Worm (Caenorhabditis elegans) whole organism, L4 larva: ENCODE data around the gene col-101.

Experiments
- D1046.2 ChIP-seq: fragments of 200-800 bp; sonication (Bioruptor generic); IDR thresholded peaks from 2 replicates; pipeline ENCODE4 v1.3.6; 2022; ENCODE audit warnings: missing genetic modification characterization, missing compliant biosample characterization
- F44E2.7 ChIP-seq: fragments of 200-800 bp; sonication (Bioruptor generic); IDR thresholded peaks from 2 replicates; pipeline ENCODE4 v2.1.2; 2022; ENCODE audit warnings: missing genetic modification characterization, missing compliant biosample characterization
- R02D3.7 ChIP-seq: fragments of 150-350 bp; sonication (generic microtip); optimal IDR thresholded peaks from 3 replicates; lab custom pipeline; 2014; ENCODE audit warnings: missing biosample characterization, missing genetic modification characterization
- T20F7.1 ChIP-seq: fragments of 200-800 bp; sonication (Bioruptor generic); optimal IDR thresholded peaks from 2 replicates; lab custom pipeline; 2018; ENCODE audit warnings: mild to moderate bottlenecking, missing genetic modification characterization, missing compliant biosample characterization
- T26A8.4 ChIP-seq: fragments of 200-800 bp; sonication (Bioruptor generic); IDR thresholded peaks from 2 replicates; pipeline ENCODE4 v1.3.6; 2022; ENCODE audit warnings: missing genetic modification characterization, missing compliant biosample characterization
- Y105C5A.15 ChIP-seq: fragments of 200-800 bp; sonication (Bioruptor generic); IDR thresholded peaks from 2 replicates; pipeline ENCODE4 v1.3.6; 2022; ENCODE audit warnings: missing genetic modification characterization, missing compliant biosample characterization
- Y5F2A.4 ChIP-seq: fragments of 200-800 bp; sonication (Bioruptor generic); optimal IDR thresholded peaks from 2 replicates; lab custom pipeline; 2018; ENCODE audit warnings: mild to moderate bottlenecking, missing genetic modification characterization, missing compliant biosample characterization
- Y75B8A.6 ChIP-seq: fragments of 200-800 bp; sonication (Bioruptor generic); IDR thresholded peaks from 2 replicates; pipeline ENCODE4 v1.3.6; 2022; ENCODE audit warnings: missing genetic modification reagents, missing genetic modification characterization, missing compliant biosample characterization
- ZK337.2 ChIP-seq: fragments of 200-800 bp; sonication (Bioruptor generic); IDR thresholded peaks from 2 replicates; pipeline ENCODE4 v1.3.6; 2022; ENCODE audit warnings: missing genetic modification reagents, missing genetic modification characterization, missing compliant biosample characterization
- ZK546.5 ChIP-seq, 2 experiments: sonication (generic microtip); optimal IDR thresholded peaks; 2 replicates each; lab custom pipeline; 2017; ENCODE audit warnings: missing biosample characterization in 2 of 2, missing genetic modification characterization in 2 of 2
- aha-1 ChIP-seq: fragments of 150-350 bp; peaks from one replicate; lab custom pipeline; 2014; ENCODE audit warnings: missing biosample characterization, missing genetic modification characterization
- ceh-44 ChIP-seq: fragments of 200-800 bp; sonication (Bioruptor generic); IDR thresholded peaks from 2 replicates; pipeline ENCODE4 v1.3.6; 2022; ENCODE audit warnings: missing genetic modification reagents, missing genetic modification characterization, missing compliant biosample characterization
- cey-2 ChIP-seq: sonication (generic microtip); optimal IDR thresholded peaks from 3 replicates; lab custom pipeline; 2017; ENCODE audit warnings: missing genetic modification characterization, mild to moderate bottlenecking, missing compliant biosample characterization, antibody characterized with exemption, borderline replicate concordance; ENCODE audit not compliant: insufficient read depth
- daf-16 ChIP-seq, 3 experiments: sonication (generic microtip); optimal IDR thresholded peaks; 2 replicates each; lab custom pipeline; 2016 to 2017; ENCODE audit warnings: missing genetic modification characterization in 3 of 3, missing genetic modification reagents in 3 of 3, mild to moderate bottlenecking in 2 of 3, missing compliant biosample characterization in 2 of 3, missing biosample characterization in 1 of 3, moderate library complexity in 1 of 3
- dmd-6 ChIP-seq: fragments of 200-800 bp; sonication (Bioruptor generic); IDR thresholded peaks from 2 replicates; pipeline ENCODE4 v1.3.6; 2022; ENCODE audit warnings: missing genetic modification reagents, missing genetic modification characterization, missing compliant biosample characterization
- dve-1 ChIP-seq: sonication (generic microtip); optimal IDR thresholded peaks from 2 replicates; lab custom pipeline; 2017; ENCODE audit warnings: antibody characterized with exemption, mild to moderate bottlenecking, missing genetic modification characterization, missing compliant biosample characterization; ENCODE audit not compliant: insufficient read depth
- egl-43 ChIP-seq: fragments of 200-800 bp; sonication (Bioruptor generic); IDR thresholded peaks from 2 replicates; pipeline ENCODE4 v1.3.6; 2022; ENCODE audit warnings: missing genetic modification reagents, missing genetic modification characterization, missing compliant biosample characterization
- fos-1 ChIP-seq: fragments of 150-350 bp; optimal IDR thresholded peaks from 2 replicates; lab custom pipeline; 2014; ENCODE audit warnings: missing biosample characterization, missing genetic modification characterization
- hif-1 ChIP-seq, 2 experiments: sonication (generic microtip); optimal IDR thresholded peaks; 2 replicates each; lab custom pipeline; 2016 to 2017; ENCODE audit warnings: missing compliant biosample characterization in 2 of 2, missing genetic modification characterization in 2 of 2, missing genetic modification reagents in 2 of 2, missing genotype in 2 of 2, mild to moderate bottlenecking in 1 of 2
- hlh-11 ChIP-seq: fragments of 200-800 bp; sonication (Bioruptor generic); optimal IDR thresholded peaks from 2 replicates; lab custom pipeline; 2018; ENCODE audit warnings: mild to moderate bottlenecking, missing genetic modification characterization, missing compliant biosample characterization
- hlh-30 ChIP-seq: sonication (generic microtip); optimal IDR thresholded peaks from 2 replicates; lab custom pipeline; 2017; ENCODE audit warnings: antibody characterized with exemption, mild to moderate bottlenecking, missing genetic modification characterization, missing compliant biosample characterization; ENCODE audit not compliant: insufficient read depth
- jun-1 ChIP-seq: fragments of 150-350 bp; optimal IDR thresholded peaks from 2 replicates; lab custom pipeline; 2014; ENCODE audit warnings: missing biosample characterization, missing genetic modification reagents, missing genetic modification characterization
- lim-7 ChIP-seq: fragments of 200-800 bp; sonication (Bioruptor generic); IDR thresholded peaks from 2 replicates; pipeline ENCODE4 v1.3.6; 2022; ENCODE audit warnings: missing genetic modification characterization, missing compliant biosample characterization
- lin-1 ChIP-seq: fragments of 200-800 bp; sonication (Bioruptor generic); IDR thresholded peaks from 2 replicates; pipeline ENCODE4 v1.3.6; 2022; ENCODE audit warnings: missing genetic modification reagents, missing genetic modification characterization, missing compliant biosample characterization
- lin-13 ChIP-seq: fragments of 150-350 bp; optimal IDR thresholded peaks from 2 replicates; lab custom pipeline; 2014; ENCODE audit warnings: missing biosample characterization, missing genetic modification reagents, missing genetic modification characterization
- lin-38 ChIP-seq: fragments of 200-800 bp; sonication (Bioruptor generic); IDR thresholded peaks from 2 replicates; pipeline ENCODE4 v1.3.6; 2022; ENCODE audit warnings: missing genetic modification reagents, missing genetic modification characterization, missing compliant biosample characterization
- lin-39 ChIP-seq: fragments of 150-350 bp; optimal IDR thresholded peaks from 2 replicates; lab custom pipeline; 2014; ENCODE audit warnings: missing biosample characterization, missing genetic modification reagents, missing genetic modification characterization
- mep-1 ChIP-seq: fragments of 150-350 bp; sonication (generic microtip); optimal IDR thresholded peaks from 3 replicates; lab custom pipeline; 2014; ENCODE audit warnings: missing biosample characterization, missing genetic modification characterization
- nhr-102 ChIP-seq: sonication (generic microtip); optimal IDR thresholded peaks from 2 replicates; lab custom pipeline; 2016; ENCODE audit warnings: mild to moderate bottlenecking, missing genetic modification characterization, moderate library complexity, missing compliant biosample characterization
- nhr-11 ChIP-seq: fragments of 150-350 bp; optimal IDR thresholded peaks from 2 replicates; lab custom pipeline; 2014; ENCODE audit warnings: missing biosample characterization, missing genetic modification characterization
- nhr-111 ChIP-seq: fragments of 200-800 bp; sonication (Bioruptor generic); optimal IDR thresholded peaks from 2 replicates; lab custom pipeline; 2018; ENCODE audit warnings: mild to moderate bottlenecking, missing genetic modification characterization, missing compliant biosample characterization
- nhr-237 ChIP-seq: sonication (generic microtip); optimal IDR thresholded peaks from 2 replicates; lab custom pipeline; 2017; ENCODE audit warnings: missing biosample characterization, missing genetic modification characterization
- nhr-41 ChIP-seq: fragments of 200-800 bp; sonication (Bioruptor generic); IDR thresholded peaks from 2 replicates; pipeline ENCODE4 v1.3.6; 2022; ENCODE audit warnings: missing genetic modification reagents, missing genetic modification characterization, missing compliant biosample characterization
- nhr-48 ChIP-seq: sonication (generic microtip); optimal IDR thresholded peaks from 2 replicates; lab custom pipeline; 2016; ENCODE audit warnings: mild to moderate bottlenecking, missing genetic modification characterization, missing compliant biosample characterization
- nhr-6 ChIP-seq: fragments of 150-350 bp; optimal IDR thresholded peaks from 2 replicates; lab custom pipeline; 2014; ENCODE audit warnings: missing biosample characterization, missing genetic modification characterization
- nhr-76 ChIP-seq: fragments of 150-350 bp; optimal IDR thresholded peaks from 2 replicates; lab custom pipeline; 2014; ENCODE audit warnings: missing biosample characterization, missing genetic modification characterization
- pqm-1 ChIP-seq: sonication (generic microtip); optimal IDR thresholded peaks from 2 replicates; lab custom pipeline; 2017; ENCODE audit warnings: missing biosample characterization, missing genetic modification characterization
- sdz-12 ChIP-seq: fragments of 200-800 bp; sonication (Bioruptor generic); optimal IDR thresholded peaks from 2 replicates; lab custom pipeline; 2018; ENCODE audit warnings: mild to moderate bottlenecking, missing genetic modification characterization, missing compliant biosample characterization
- set-16 ChIP-seq: fragments of 200-800 bp; sonication (Bioruptor generic); IDR thresholded peaks from 2 replicates; pipeline ENCODE4 v1.3.6; 2022; ENCODE audit warnings: missing genetic modification reagents, missing genetic modification characterization, missing compliant biosample characterization
- skn-1 ChIP-seq: fragments of 150-350 bp; optimal IDR thresholded peaks from 2 replicates; lab custom pipeline; 2014; ENCODE audit warnings: missing biosample characterization, missing genetic modification characterization
- tag-97 ChIP-seq: fragments of 200-800 bp; sonication (Bioruptor generic); IDR thresholded peaks from 2 replicates; pipeline ENCODE4 v1.3.6; 2022; ENCODE audit warnings: missing genetic modification characterization, missing compliant biosample characterization
- unc-62 ChIP-seq, 3 experiments: fragments of 150-350 bp in 1 of 3; sonication (generic microtip); optimal IDR thresholded peaks in 2 of 3; peaks in 1 of 3; 1 replicate in 1 of 3; 2 replicates in 2 of 3; lab custom pipeline; 2014 to 2017; ENCODE audit warnings: missing biosample characterization in 3 of 3, missing genetic modification characterization in 3 of 3, missing genetic modification reagents in 3 of 3, missing genotype in 1 of 3
- zfp-3 ChIP-seq: fragments of 200-800 bp; sonication (Bioruptor generic); conservative IDR thresholded peaks from 2 replicates; pipeline ENCODE4 v1.3.6; 2022; ENCODE audit warnings: missing genetic modification reagents, missing genetic modification characterization, missing compliant biosample characterization
- zip-2 ChIP-seq: fragments of 150-350 bp; optimal IDR thresholded peaks from 2 replicates; lab custom pipeline; 2014; ENCODE audit warnings: missing biosample characterization, missing genetic modification characterization
- ztf-11 ChIP-seq: fragments of 150-350 bp; optimal IDR thresholded peaks from 2 replicates; lab custom pipeline; 2014; ENCODE audit warnings: missing biosample characterization, missing genetic modification characterization
- ztf-7 ChIP-seq: fragments of 150-350 bp; optimal IDR thresholded peaks from 2 replicates; lab custom pipeline; 2014; ENCODE audit warnings: missing biosample characterization, missing genetic modification characterization

The col-101 gene

DNA sequence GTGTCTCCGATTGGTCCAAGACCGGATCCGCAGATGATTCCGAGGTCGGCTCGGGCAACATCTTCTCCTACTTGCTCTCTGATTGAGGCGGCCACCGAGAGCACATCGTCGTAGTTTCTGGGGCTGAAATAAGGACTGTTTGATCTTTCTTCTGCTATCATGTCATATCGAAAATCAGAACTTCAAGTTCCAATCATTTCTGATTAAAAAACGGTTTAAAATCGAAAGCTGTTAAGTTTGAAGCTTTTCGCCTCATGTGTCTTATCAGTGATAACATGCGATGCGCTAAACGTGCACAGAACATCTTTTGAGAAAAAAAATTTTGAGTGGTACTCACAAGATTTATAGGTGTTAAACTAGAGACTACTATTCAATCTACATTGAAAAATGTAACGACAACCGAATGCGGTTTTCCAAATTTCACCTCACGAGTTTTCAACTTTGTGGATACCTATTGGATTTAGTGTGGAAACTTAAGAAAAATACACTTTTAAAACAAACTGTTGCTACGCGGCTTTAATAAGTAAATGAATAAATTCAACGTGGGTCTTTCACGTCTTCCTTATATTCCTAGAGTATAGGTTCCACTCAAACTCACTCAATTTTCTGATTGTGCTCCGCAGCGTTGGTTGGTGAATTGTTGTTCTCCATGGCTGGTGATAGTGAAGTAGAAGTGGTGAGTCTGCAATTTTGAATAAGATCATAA is 32.7 kb downstream of the col-101 start:
- peak; percentile 37 for TF ChIP-seq hlh-30 (tag; lab: Kevin White, UChicago)
- no peak for TF ChIP-seq ztf-11 (tag; lab: Kevin White, UChicago)
- TF ChIP-seq lim-7: no peak
- TF ChIP-seq nhr-76: no peak
- no peak for TF ChIP-seq lin-13 (GFP tag; lab: Kevin White, UChicago)
- TF ChIP-seq nhr-237: no peak
- TF ChIP-seq dmd-6 (GFP tag; lab: Robert Waterston, UW): peak; percentile 36
- peak; percentile 43 for TF ChIP-seq dve-1 (tag; lab: Kevin White, UChicago)
- 0 out of 2 replicates have a peak, but pooled peaks have one; percentile 14 for TF ChIP-seq zfp-3 (GFP tag; lab: Robert Waterston, UW)
- no peak for TF ChIP-seq nhr-6 (tag; lab: Kevin White, UChicago)
- no peak for TF ChIP-seq ceh-44 (GFP tag; lab: Robert Waterston, UW)
- TF ChIP-seq nhr-111: no peak
- TF ChIP-seq aha-1 (tag; lab: Kevin White, UChicago): peak; percentile 88
- TF ChIP-seq nhr-11 (tag; lab: Kevin White, UChicago): no peak
- TF ChIP-seq hlh-11 (tag; lab: Kevin White, UChicago): peak; percentile 13
- TF ChIP-seq nhr-41: no peak
- TF ChIP-seq daf-16 (GFP tag; optimal IDR thresholded peaks at IDR 0.05; lab: Kevin White, UChicago): peak in 1 of 2 experiments; percentile 3
- peak; percentile 24 for TF ChIP-seq daf-16 (tag; optimal IDR thresholded peaks at IDR 0.05; lab: Kevin White, UChicago)
- TF ChIP-seq lin-1: 0 out of 2 replicates have a peak, but pooled peaks have one; percentile 37
- peak; percentile 45 for TF ChIP-seq pqm-1
- 0 out of 2 replicates have a peak, but pooled peaks have one; percentile 8 for TF ChIP-seq set-16 (GFP tag; lab: Robert Waterston, UW)
- TF ChIP-seq zip-2: no peak
- TF ChIP-seq T26A8.4: no peak
- TF ChIP-seq lin-38 (GFP tag; lab: Robert Waterston, UW): no peak

DNA sequence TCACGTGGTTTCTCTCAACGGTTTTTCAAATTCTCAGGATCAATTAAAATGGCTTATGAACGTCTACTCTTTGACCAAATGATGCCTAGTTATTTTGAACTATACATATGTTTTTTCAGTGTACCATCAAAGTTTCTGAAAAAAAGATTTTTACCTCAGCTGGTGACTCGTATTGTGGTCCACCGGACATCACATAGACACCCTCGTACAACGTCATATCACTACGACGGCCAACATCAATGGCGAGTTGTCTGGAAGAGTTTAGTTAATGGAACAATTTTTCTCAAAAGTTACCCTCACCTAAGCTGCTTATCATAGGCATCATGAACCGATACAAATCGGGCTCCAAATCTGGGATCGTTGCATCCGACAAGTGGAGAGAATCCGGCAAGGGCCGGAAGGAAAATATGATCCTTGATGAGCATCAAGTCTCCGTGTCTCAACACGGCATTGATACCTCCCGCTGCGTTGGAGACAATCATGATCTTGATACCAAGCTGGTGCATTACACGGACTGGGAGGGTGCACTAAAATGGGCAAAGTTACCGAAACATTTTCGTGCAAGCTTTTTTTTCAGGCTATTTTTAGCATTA is 33.6 kb downstream of the col-101 start:
- TF ChIP-seq dmd-6 (GFP tag; lab: Robert Waterston, UW) (no peak), aha-1 (tag; lab: Kevin White, UChicago) (peak; percentile 95), unc-62 (GFP tag; optimal IDR thresholded peaks at IDR 0.05 in 1 of 2; lab: Kevin White, UChicago) (peak in 1 of 2 experiments; percentile 37), unc-62 (tag; optimal IDR thresholded peaks at IDR 0.05; lab: Kevin White, UChicago) (no peak)

DNA sequence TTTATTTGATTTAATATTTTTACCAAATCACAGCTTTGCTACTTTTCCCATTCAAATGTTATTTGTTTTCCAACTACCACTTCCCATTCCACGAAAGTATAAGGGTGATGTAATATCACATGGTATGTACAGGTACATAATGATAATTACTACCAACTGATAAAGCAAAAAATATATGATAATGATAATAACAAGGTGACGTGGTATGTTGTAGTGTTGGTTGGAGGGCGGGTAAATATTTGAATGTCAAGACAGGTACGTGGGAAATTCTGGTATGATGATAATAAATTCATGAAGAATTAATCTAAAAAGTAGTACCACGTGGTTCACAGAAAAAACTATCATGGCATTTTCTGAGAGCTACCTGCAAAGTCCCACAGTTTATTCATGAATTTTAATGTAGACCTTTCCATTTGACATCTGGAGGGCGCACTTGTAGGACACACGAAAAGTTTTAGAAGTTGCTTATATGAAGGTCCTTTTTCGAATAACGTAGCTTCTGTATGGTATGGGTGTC is 34.9 kb downstream of the col-101 start:
- TF ChIP-seq fos-1 (tag; lab: Kevin White, UChicago): peak; percentile 83
- no peak for TF ChIP-seq ZK546.5 (tag; optimal IDR thresholded peaks at IDR 0.05; lab: Kevin White, UChicago)
- no peak for TF ChIP-seq tag-97
- TF ChIP-seq T20F7.1 (GFP tag; lab: Kevin White, UChicago): peak; percentile 48
- TF ChIP-seq F44E2.7 (GFP tag; lab: Robert Waterston, UW): no peak
- TF ChIP-seq Y105C5A.15: no peak
- no peak for TF ChIP-seq egl-43 (GFP tag; lab: Robert Waterston, UW)
- no peak for TF ChIP-seq Y75B8A.6 (GFP tag; lab: Robert Waterston, UW)
- peak in 1 of 2 experiments; percentile 28 for TF ChIP-seq hif-1 (tag; optimal IDR thresholded peaks at IDR 0.05; lab: Kevin White, UChicago)
- TF ChIP-seq R02D3.7: no peak
- TF ChIP-seq jun-1 (tag; lab: Kevin White, UChicago): peak; percentile 36
- TF ChIP-seq Y5F2A.4 (GFP tag; lab: Kevin White, UChicago): no peak
- TF ChIP-seq lin-39: no peak
- TF ChIP-seq nhr-111: no peak
- peak; percentile 52 for TF ChIP-seq ztf-7
- peak; percentile 71 for TF ChIP-seq nhr-48 (tag; lab: Kevin White, UChicago)
- TF ChIP-seq ZK337.2 (GFP tag; lab: Robert Waterston, UW): no peak
- TF ChIP-seq skn-1 (tag; lab: Kevin White, UChicago): no peak
- TF ChIP-seq nhr-102 (tag; lab: Kevin White, UChicago): peak; percentile 83
- no peak for TF ChIP-seq sdz-12 (GFP tag; lab: Kevin White, UChicago)
- TF ChIP-seq cey-2 (tag; lab: Kevin White, UChicago): no peak
- peak; percentile 63 for TF ChIP-seq mep-1 (tag; lab: Kevin White, UChicago)
- TF ChIP-seq D1046.2 (GFP tag; lab: Robert Waterston, UW): no peak
- peak; percentile 65; the same call in 1 of the 2 replicates for TF ChIP-seq zfp-3 (GFP tag; lab: Robert Waterston, UW)
